Fruit fly (Drosophila melanogaster): ENCODE data around the gene CG34298.

CG34298 gene

dm6 chr3R:30009173-30009572 is 9.6 kb downstream of the CG34298 start, which contains the start of gene CG7912:
CG7912 (minus strand) TSS chr3R:30009189.
- no peak for TF ChIP-seq noc (tag; optimal IDR thresholded peaks at IDR 0.05)

- TF ChIP-seq noc (tag; optimal IDR thresholded peaks at IDR 0.05), result peak; percentile 71
These were observed 13.3 kb downstream of the CG34298 start for dm6 chr3R:30012602-30013489.

- no peak for TF ChIP-seq noc (tag; optimal IDR thresholded peaks at IDR 0.05)
These were observed 14.3 kb downstream of the CG34298 start for dm6 chr3R:30013909-30014308.

dm6 chr3R:30014480-30014879 is 14.9 kb downstream of the CG34298 start:
- TF ChIP-seq noc (tag; optimal IDR thresholded peaks at IDR 0.05), result no peak

dm6 chr3R:30014977-30015514 is 15.5 kb downstream of the CG34298 start, which contains the start of gene CG7920:
CG7920 (minus strand) TSS chr3R:30015284.
- peak; percentile 42 for TF ChIP-seq noc (tag; optimal IDR thresholded peaks at IDR 0.05)

- TF ChIP-seq noc (tag; optimal IDR thresholded peaks at IDR 0.05), result no peak
These were observed 21.4 kb downstream of the CG34298 start for dm6 chr3R:30021009-30021408.

dm6 chr3R:30021559-30022451 is 22.2 kb downstream of the CG34298 start, which contains the start of gene Mgat2:
Mgat2 (minus strand) TSS chr3R:30022221.
- no peak for TF ChIP-seq noc (tag; optimal IDR thresholded peaks at IDR 0.05)

- no peak for TF ChIP-seq noc (tag; optimal IDR thresholded peaks at IDR 0.05)
These were observed 22.9 kb downstream of the CG34298 start, which contains the start of the genes RpS28a and Axn for dm6 chr3R:30022452-30023028. RpS28a (minus strand) TSS chr3R:30022648. Axn (plus strand) TSS chr3R:30022842.

- no peak for TF ChIP-seq noc (tag; optimal IDR thresholded peaks at IDR 0.05)
These were observed 23.9 kb downstream of the CG34298 start for dm6 chr3R:30023445-30023844.

- TF ChIP-seq noc (tag; optimal IDR thresholded peaks at IDR 0.05), result no peak
These were observed 30.5 kb downstream of the CG34298 start for dm6 chr3R:30030061-30030460.

dm6 chr3R:30032281-30032680 is 32.7 kb downstream of the CG34298 start:
- no peak for TF ChIP-seq noc (tag; optimal IDR thresholded peaks at IDR 0.05)

- TF ChIP-seq noc (tag; optimal IDR thresholded peaks at IDR 0.05), result no peak
These were observed 37.0 kb downstream of the CG34298 start, which contains the start of gene ZIPIC for dm6 chr3R:30036609-30037008. ZIPIC (minus strand) TSS chr3R:30036870.

dm6 chr3R:30037630-30038029 is 38.0 kb downstream of the CG34298 start, which contains the start of gene ocn:
ocn (minus strand) TSS chr3R:30037730.
- TF ChIP-seq noc (tag; optimal IDR thresholded peaks at IDR 0.05), result no peak

- TF ChIP-seq noc (tag; optimal IDR thresholded peaks at IDR 0.05), result no peak
These were observed 39.0 kb downstream of the CG34298 start, which contains the start of gene janB for dm6 chr3R:30038628-30039027. janB (minus strand) TSS chr3R:30038728.

dm6 chr3R:30039494-30039893 is 39.9 kb downstream of the CG34298 start, which contains the start of the genes janA, Sry-alpha and Sry-beta:
janA (minus strand) TSS chr3R:30039533.
Sry-alpha (plus strand) TSS chr3R:30039719.
Sry-beta (plus strand) TSS chr3R:30039719.
- TF ChIP-seq noc (tag; optimal IDR thresholded peaks at IDR 0.05), result no peak
